Fruit fly (Drosophila melanogaster) whole organism, pupa: ENCODE measurements around the gene parvin.

ENCODE experiments used
- CG10348 ChIP-seq: fragments of 200-800 bp; sonication (Bioruptor generic); IDR thresholded peaks from 2 replicates; pipeline ENCODE4 v1.3.6; 2022; ENCODE audit warnings: missing biosample characterization, missing genetic modification characterization
- CG12605 ChIP-seq: fragments of 200-800 bp; sonication (Bioruptor generic); IDR thresholded peaks from 2 replicates; pipeline ENCODE4 v1.3.6; 2022; ENCODE audit warnings: missing biosample characterization, missing genetic modification characterization
- CG13204 ChIP-seq: fragments of 200-800 bp; sonication (Bioruptor generic); optimal IDR thresholded peaks from 2 replicates; lab custom pipeline; 2018; ENCODE audit warnings: missing biosample characterization, mild to moderate bottlenecking, missing genetic modification characterization, moderate library complexity
- CG14655 ChIP-seq: fragments of 200-800 bp; sonication (Bioruptor generic); optimal IDR thresholded peaks from 3 replicates; lab custom pipeline; 2017; ENCODE audit warnings: mild to moderate bottlenecking, missing biosample characterization, missing genetic modification reagents, missing genetic modification characterization
- CG15710 ChIP-seq: fragments of 200-800 bp; sonication (Bioruptor generic); optimal IDR thresholded peaks from 2 replicates; lab custom pipeline; 2018; ENCODE audit warnings: missing biosample characterization, mild to moderate bottlenecking, missing genetic modification characterization, moderate library complexity
- CG17806 ChIP-seq: fragments of 200-800 bp; sonication (Bioruptor generic); optimal IDR thresholded peaks from 2 replicates; lab custom pipeline; 2018; ENCODE audit warnings: missing biosample characterization, mild to moderate bottlenecking, missing genetic modification characterization, moderate library complexity
- CG32121 ChIP-seq: fragments of 200-800 bp; sonication (Bioruptor generic); IDR thresholded peaks from 2 replicates; pipeline ENCODE4 v1.3.6; 2022; ENCODE audit warnings: missing biosample characterization, missing genetic modification characterization
- CG34367 ChIP-seq: fragments of 200-800 bp; sonication (Bioruptor generic); optimal IDR thresholded peaks from 2 replicates; lab custom pipeline; 2018; ENCODE audit warnings: missing biosample characterization, mild to moderate bottlenecking, missing genetic modification characterization
- CG4496 ChIP-seq: fragments of 200-800 bp; sonication (Bioruptor generic); IDR thresholded peaks from 3 replicates; pipeline ENCODE4 v1.3.6; 2022; ENCODE audit warnings: missing biosample characterization, missing genetic modification characterization
- CG8159 ChIP-seq: fragments of 200-800 bp; sonication (Bioruptor generic); optimal IDR thresholded peaks from 3 replicates; lab custom pipeline; 2018; ENCODE audit warnings: missing biosample characterization, mild to moderate bottlenecking, missing genetic modification characterization, moderate library complexity
- CG8301 ChIP-seq: fragments of 200-800 bp; sonication (Bioruptor generic); optimal IDR thresholded peaks from 2 replicates; lab custom pipeline; 2018; ENCODE audit warnings: missing biosample characterization, mild to moderate bottlenecking, missing genetic modification characterization
- CG9948 ChIP-seq: fragments of 200-800 bp; sonication (Bioruptor generic); optimal IDR thresholded peaks from 2 replicates; lab custom pipeline; 2018; ENCODE audit warnings: missing biosample characterization, mild to moderate bottlenecking, missing genetic modification characterization, moderate library complexity
- D1 ChIP-seq: fragments of 200-800 bp; sonication (Bioruptor generic); optimal IDR thresholded peaks from 2 replicates; lab custom pipeline; 2018; ENCODE audit warnings: missing biosample characterization, mild to moderate bottlenecking, missing genetic modification characterization, moderate library complexity
- EcR ChIP-seq: fragments of 200-800 bp; sonication (Bioruptor generic); optimal IDR thresholded peaks from 3 replicates; lab custom pipeline; 2019; ENCODE audit warnings: missing biosample characterization, missing genetic modification characterization, mild to moderate bottlenecking, moderate library complexity, missing genetic modification reagents
- Ets98B ChIP-seq: fragments of 200-800 bp; sonication (Bioruptor generic); IDR thresholded peaks from 2 replicates; pipeline ENCODE4 v1.3.6; 2022; ENCODE audit warnings: missing biosample characterization, missing genetic modification characterization
- Pif1A ChIP-seq: fragments of 200-800 bp; sonication (Bioruptor generic); optimal IDR thresholded peaks from 3 replicates; lab custom pipeline; 2016; ENCODE audit warnings: missing biosample characterization, missing genetic modification characterization
- Pif1B ChIP-seq: fragments of 200-800 bp; sonication (Bioruptor generic); optimal IDR thresholded peaks from 3 replicates; lab custom pipeline; 2016; ENCODE audit warnings: missing biosample characterization, missing genetic modification characterization
- Snoo ChIP-seq: fragments of 200-800 bp; sonication (Bioruptor generic); optimal IDR thresholded peaks from 3 replicates; lab custom pipeline; 2017; ENCODE audit warnings: missing biosample characterization, mild to moderate bottlenecking, missing genetic modification characterization, inconsistent platforms
- fd96Ca ChIP-seq: fragments of 200-800 bp; sonication (Bioruptor generic); IDR thresholded peaks from 3 replicates; pipeline ENCODE4 v1.3.6; 2022; ENCODE audit warnings: missing biosample characterization, missing genetic modification characterization
- gl ChIP-seq: fragments of 200-800 bp; sonication (Bioruptor generic); optimal IDR thresholded peaks from 2 replicates; lab custom pipeline; 2018; ENCODE audit warnings: missing biosample characterization, mild to moderate bottlenecking, missing genetic modification characterization
- rn ChIP-seq: fragments of 200-800 bp; sonication (Bioruptor generic); IDR thresholded peaks from 2 replicates; pipeline ENCODE4 v1.3.6; 2022; ENCODE audit warnings: missing biosample characterization, missing genetic modification characterization

parvin gene

dm6 chrX:19748014-19748413, 2.2 kb downstream of the parvin start, which contains the start of gene Alr:
Gene Alr, plus strand, starts transcription at chrX:19748314.
- TF ChIP-seq CG9948 (tag; lab: Kevin White, UChicago): no peak
- no peak for TF ChIP-seq CG10348 (GFP tag; lab: Robert Waterston, UW)
- TF ChIP-seq CG8159 (tag; lab: Kevin White, UChicago): no peak
- TF ChIP-seq CG34367 (tag; lab: Kevin White, UChicago): no peak
- no peak for TF ChIP-seq CG8301

dm6 chrX:19748565-19748964, 2.7 kb downstream of the parvin start:
- no peak for TF ChIP-seq D1 (tag; lab: Kevin White, UChicago)
- TF ChIP-seq Pif1B (GFP tag; lab: Kevin White, UChicago): no peak
- no peak for TF ChIP-seq CG34367 (tag; lab: Kevin White, UChicago)
- TF ChIP-seq Pif1A (GFP tag; lab: Kevin White, UChicago): no peak
- TF ChIP-seq CG10348 (GFP tag; lab: Robert Waterston, UW): no peak
- no peak for TF ChIP-seq EcR (GFP tag; lab: Kevin White, UChicago)
- no peak for TF ChIP-seq CG32121 (GFP tag; lab: Robert Waterston, UW)
- TF ChIP-seq CG4496 (GFP tag; lab: Robert Waterston, UW): no peak
- no peak for TF ChIP-seq CG9948 (tag; lab: Kevin White, UChicago)
- TF ChIP-seq CG12605 (GFP tag; lab: Robert Waterston, UW): no peak
- no peak for TF ChIP-seq CG8301
- TF ChIP-seq CG15710 (tag; lab: Kevin White, UChicago): no peak
- no peak for TF ChIP-seq CG13204 (GFP tag; lab: Kevin White, UChicago)
- no peak for TF ChIP-seq rn
- TF ChIP-seq Ets98B (GFP tag; lab: Robert Waterston, UW): no peak
- no peak for TF ChIP-seq fd96Ca (GFP tag; lab: Robert Waterston, UW)

DNA sequence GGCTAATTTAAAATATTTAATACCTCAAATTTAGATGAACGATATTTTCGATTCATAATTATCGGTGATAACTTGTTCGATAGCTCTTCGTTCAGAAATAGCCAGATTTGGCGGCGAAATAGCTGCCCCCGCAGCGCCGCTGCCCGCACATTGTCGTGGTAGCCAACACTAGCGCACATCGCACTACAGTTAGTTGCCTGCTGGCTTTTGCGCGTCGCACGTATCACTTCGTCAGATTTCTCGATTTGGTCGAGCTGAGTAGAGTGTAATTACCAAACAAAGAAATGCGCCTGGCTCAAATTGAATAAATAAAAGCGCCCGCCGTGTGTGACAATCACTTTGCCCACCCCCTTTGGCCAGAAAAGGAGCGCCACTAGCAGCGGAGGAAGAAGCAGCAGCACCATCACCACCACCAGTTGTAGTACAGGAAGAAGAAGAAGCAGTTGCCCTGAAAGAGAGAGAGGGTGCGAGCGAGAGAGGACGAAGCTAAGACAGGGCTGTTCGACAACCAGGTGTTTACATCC, 4.8 kb downstream of the parvin start, which contains the start of gene Abcd3:
Gene Abcd3, plus strand, starts transcription at position 145 of the 524 bp plus-strand sequence.
- TF ChIP-seq CG8159 (tag; lab: Kevin White, UChicago): peak; percentile 46
- TF ChIP-seq CG10348 (GFP tag; lab: Robert Waterston, UW): no peak
- TF ChIP-seq CG17806 (tag; lab: Kevin White, UChicago): no peak
- no peak for TF ChIP-seq Pif1B (GFP tag; lab: Kevin White, UChicago)
- peak; percentile 72 for TF ChIP-seq EcR (GFP tag; lab: Kevin White, UChicago)
- TF ChIP-seq CG4496 (GFP tag; lab: Robert Waterston, UW): no peak; the same call in 2 of the 3 replicates
- peak; percentile 9 for TF ChIP-seq CG15710 (tag; lab: Kevin White, UChicago)
- TF ChIP-seq Snoo (tag; lab: Kevin White, UChicago): peak; percentile 7
- TF ChIP-seq CG13204 (GFP tag; lab: Kevin White, UChicago): peak; percentile 13
- TF ChIP-seq CG12605 (GFP tag; lab: Robert Waterston, UW): no peak
- TF ChIP-seq CG14655 (GFP tag; lab: Kevin White, UChicago): no peak
- no peak for TF ChIP-seq CG34367 (tag; lab: Kevin White, UChicago)
- no peak for TF ChIP-seq CG8301
- TF ChIP-seq CG9948 (tag; lab: Kevin White, UChicago): no peak
- no peak for TF ChIP-seq gl (tag; lab: Kevin White, UChicago)
- TF ChIP-seq fd96Ca (GFP tag; lab: Robert Waterston, UW): no peak; the same call in 2 of the 3 replicates
- TF ChIP-seq Pif1A (GFP tag; lab: Kevin White, UChicago): no peak
- peak; percentile 8; the same call in 1 of the 2 replicates for TF ChIP-seq Ets98B (GFP tag; lab: Robert Waterston, UW)
- no peak; the same call in 1 of the 2 replicates for TF ChIP-seq CG32121 (GFP tag; lab: Robert Waterston, UW)
- TF ChIP-seq D1 (tag; lab: Kevin White, UChicago): no peak
- TF ChIP-seq rn: no peak

DNA sequence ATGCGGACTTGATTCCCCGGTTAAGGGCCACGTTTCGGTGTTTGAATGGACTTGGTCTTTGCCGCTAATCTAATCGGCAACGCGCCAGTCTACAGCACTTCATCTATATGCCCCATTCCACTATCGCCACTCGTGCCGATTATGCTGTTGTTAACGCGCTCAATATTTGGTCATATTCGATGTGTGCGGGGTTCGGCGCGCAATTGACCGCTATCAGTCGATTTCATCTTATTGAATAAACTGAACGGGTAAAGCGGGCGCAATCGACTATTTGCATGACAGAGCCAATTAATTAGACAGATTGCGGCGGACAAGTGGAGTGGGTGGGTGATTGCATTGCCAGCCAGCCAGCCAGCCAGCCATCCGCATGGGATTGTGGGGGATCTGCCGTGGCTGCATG, 6.5 kb downstream of the parvin start:
- TF ChIP-seq Ets98B (GFP tag; lab: Robert Waterston, UW) (no peak), gl (tag; lab: Kevin White, UChicago) (no peak), CG17806 (tag; lab: Kevin White, UChicago) (no peak), Pif1A (GFP tag; lab: Kevin White, UChicago) (no peak), CG34367 (tag; lab: Kevin White, UChicago) (no peak)

- no peak for TF ChIP-seq CG12605 (GFP tag; lab: Robert Waterston, UW)
- TF ChIP-seq Pif1A (GFP tag; lab: Kevin White, UChicago): no peak
- TF ChIP-seq Ets98B (GFP tag; lab: Robert Waterston, UW): no peak
- no peak for TF ChIP-seq Pif1B (GFP tag; lab: Kevin White, UChicago)
- no peak for TF ChIP-seq CG9948 (tag; lab: Kevin White, UChicago)
- TF ChIP-seq CG34367 (tag; lab: Kevin White, UChicago): no peak
- TF ChIP-seq D1 (tag; lab: Kevin White, UChicago): no peak
- TF ChIP-seq CG14655 (GFP tag; lab: Kevin White, UChicago): no peak
- TF ChIP-seq CG4496 (GFP tag; lab: Robert Waterston, UW): no peak
- TF ChIP-seq EcR (GFP tag; lab: Kevin White, UChicago): no peak
- TF ChIP-seq Snoo (tag; lab: Kevin White, UChicago): no peak
- TF ChIP-seq CG15710 (tag; lab: Kevin White, UChicago): no peak
- no peak for TF ChIP-seq CG32121 (GFP tag; lab: Robert Waterston, UW)
Observed at dm6 chrX:19753710-19754109, 7.9 kb downstream of the parvin start.

DNA sequence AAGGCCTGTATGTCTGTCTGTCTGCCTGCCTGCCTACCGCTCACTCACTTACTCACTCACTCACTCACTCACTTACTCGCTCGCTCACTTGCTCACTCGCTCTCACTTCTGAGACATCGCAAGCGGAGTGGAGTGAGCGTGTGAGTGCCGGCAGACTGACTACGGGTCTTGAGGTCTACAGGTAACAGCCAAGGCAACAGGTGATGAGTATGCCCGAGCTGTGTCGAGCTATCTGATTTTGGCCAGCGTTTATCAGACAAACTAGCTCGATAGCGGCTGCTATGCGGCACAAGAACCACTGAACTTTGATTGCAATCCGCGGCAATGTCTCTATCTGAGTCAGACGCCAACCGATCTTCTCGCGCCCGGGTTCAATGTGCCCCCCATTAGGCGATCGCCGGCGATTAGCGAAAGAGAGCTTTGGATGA, 8.3 kb downstream of the parvin start:
- no peak for TF ChIP-seq CG8159 (tag; lab: Kevin White, UChicago)
- TF ChIP-seq EcR (GFP tag; lab: Kevin White, UChicago): peak; percentile 83
- no peak for TF ChIP-seq fd96Ca (GFP tag; lab: Robert Waterston, UW)
- TF ChIP-seq CG13204 (GFP tag; lab: Kevin White, UChicago): peak; percentile 35
